Worm (Caenorhabditis elegans) whole organism, young adult: Measurements from ENCODE around the gene sid-3.

Experiments used
- B0019.2 ChIP-seq: fragments of 200-800 bp; sonication (Bioruptor generic); conservative IDR thresholded peaks from 2 replicates; pipeline ENCODE4 v1.3.6; 2022; ENCODE audit warnings: missing genetic modification reagents, missing genetic modification characterization, missing compliant biosample characterization
- B0336.3 ChIP-seq: fragments of 200-800 bp; sonication (Bioruptor generic); IDR thresholded peaks from 2 replicates; pipeline ENCODE4 v1.3.6; 2022; ENCODE audit warnings: missing genetic modification characterization, missing compliant biosample characterization
- F22D6.2 ChIP-seq: sonication (generic microtip); optimal IDR thresholded peaks from 2 replicates; lab custom pipeline; 2016; ENCODE audit warnings: mild to moderate bottlenecking, missing genetic modification characterization, missing compliant biosample characterization
- F39B2.1 ChIP-seq: fragments of 200-800 bp; sonication (Bioruptor generic); IDR thresholded peaks from 2 replicates; pipeline ENCODE4 v1.3.6; 2022; ENCODE audit warnings: missing genetic modification reagents, missing genetic modification characterization, missing compliant biosample characterization
- ZK185.1 ChIP-seq: sonication (generic microtip); optimal IDR thresholded peaks from 2 replicates; lab custom pipeline; 2016; ENCODE audit warnings: mild to moderate bottlenecking, missing genetic modification characterization, missing compliant biosample characterization; ENCODE audit not compliant: poor library complexity, severe bottlenecking
- aptf-2 ChIP-seq: fragments of 200-800 bp; sonication (Bioruptor generic); conservative IDR thresholded peaks from 2 replicates; pipeline ENCODE4 v1.3.6; 2022; ENCODE audit warnings: missing genetic modification reagents, missing genetic modification characterization, missing compliant biosample characterization
- atf-7 ChIP-seq: sonication (generic microtip); optimal IDR thresholded peaks from 2 replicates; lab custom pipeline; 2017; ENCODE audit warnings: mild to moderate bottlenecking, missing genetic modification characterization, missing compliant biosample characterization
- attf-5 ChIP-seq: fragments of 200-800 bp; sonication (Bioruptor generic); optimal IDR thresholded peaks from 2 replicates; lab custom pipeline; 2018; ENCODE audit warnings: mild to moderate bottlenecking, missing genetic modification characterization, missing compliant biosample characterization
- cebp-1 ChIP-seq, 2 experiments: fragments of 200-800 bp in 1 of 2; sonication (Bioruptor generic) in 1 of 2; sonication (generic microtip) in 1 of 2; IDR thresholded peaks in 1 of 2; optimal IDR thresholded peaks in 1 of 2; 2 replicates each; pipeline versions ENCODE4 v1.3.6 to Lab custom; 2017 to 2022; ENCODE audit warnings: missing compliant biosample characterization in 2 of 2, missing genetic modification characterization in 2 of 2, mild to moderate bottlenecking in 1 of 2, missing genetic modification reagents in 1 of 2, moderate library complexity in 1 of 2
- ceh-100 ChIP-seq: fragments of 200-800 bp; sonication (Bioruptor generic); IDR thresholded peaks from 2 replicates; pipeline ENCODE4 v1.3.6; 2022; ENCODE audit warnings: missing genetic modification reagents, missing genetic modification characterization, missing compliant biosample characterization
- ceh-40 ChIP-seq: fragments of 200-800 bp; sonication (Bioruptor generic); IDR thresholded peaks from 2 replicates; pipeline ENCODE4 v1.3.6; 2022; ENCODE audit warnings: missing genetic modification characterization, missing compliant biosample characterization
- dox-1 ChIP-seq: fragments of 200-800 bp; sonication (Bioruptor generic); IDR thresholded peaks from 2 replicates; pipeline ENCODE4 v1.3.6; 2022; ENCODE audit warnings: missing genetic modification reagents, missing genetic modification characterization, missing compliant biosample characterization
- egl-18 ChIP-seq: fragments of 200-800 bp; sonication (Bioruptor generic); IDR thresholded peaks from 2 replicates; pipeline ENCODE4 v1.3.6; 2022; ENCODE audit warnings: missing genetic modification reagents, missing genetic modification characterization, missing compliant biosample characterization
- ekl-4 ChIP-seq: fragments of 200-800 bp; sonication (Bioruptor generic); IDR thresholded peaks from 2 replicates; pipeline ENCODE4 v1.3.6; 2022; ENCODE audit warnings: missing genetic modification reagents, missing genetic modification characterization, missing compliant biosample characterization
- him-1 ChIP-seq: sonication (generic microtip); optimal IDR thresholded peaks from 2 replicates; lab custom pipeline; 2016; ENCODE audit warnings: missing genotype, missing genetic modification reagents, missing genetic modification characterization, missing compliant biosample characterization
- hlh-12 ChIP-seq: sonication (generic microtip); optimal IDR thresholded peaks from 2 replicates; lab custom pipeline; 2016; ENCODE audit warnings: missing genetic modification characterization, missing compliant biosample characterization
- let-526 ChIP-seq: fragments of 200-800 bp; sonication (Bioruptor generic); IDR thresholded peaks from 2 replicates; pipeline ENCODE4 v1.3.6; 2022; ENCODE audit warnings: missing genetic modification reagents, missing genetic modification characterization, missing compliant biosample characterization
- lin-35 ChIP-seq, 3 experiments: fragments of 150-350 bp in 2 of 3; sonication (generic microtip) in 1 of 3; optimal IDR thresholded peaks; 2 replicates each; lab custom pipeline; 2014 to 2018; ENCODE audit warnings: missing biosample characterization in 3 of 3, missing genetic modification characterization in 3 of 3, missing genetic modification reagents in 3 of 3
- nfyb-1 ChIP-seq: fragments of 200-800 bp; sonication (Bioruptor generic); IDR thresholded peaks from 2 replicates; pipeline ENCODE4 v1.3.6; 2022; ENCODE audit warnings: missing genetic modification reagents, missing genetic modification characterization, missing compliant biosample characterization
- nhr-80 ChIP-seq: sonication (generic microtip); optimal IDR thresholded peaks from 2 replicates; lab custom pipeline; 2016; ENCODE audit warnings: missing genetic modification characterization, missing compliant biosample characterization
- pha-4 ChIP-seq: fragments of 150-350 bp; sonication (generic microtip); optimal IDR thresholded peaks from 2 replicates; lab custom pipeline; 2014; ENCODE audit warnings: missing biosample characterization, missing genetic modification reagents, missing genetic modification characterization
- rpc-1 ChIP-seq, 2 experiments: fragments of 150-350 bp in 1 of 2; sonication (generic microtip) in 1 of 2; optimal IDR thresholded peaks; 2 replicates each; lab custom pipeline; 2014 to 2018; ENCODE audit warnings: missing biosample characterization in 1 of 2, missing genetic modification characterization in 1 of 2, missing genetic modification reagents in 1 of 2, missing genotype in 1 of 2
- snpc-3.4 ChIP-seq: sonication (generic microtip); optimal IDR thresholded peaks from 2 replicates; lab custom pipeline; 2017; ENCODE audit warnings: missing genetic modification characterization, mild to moderate bottlenecking, missing compliant biosample characterization, antibody characterized with exemption, moderate library complexity, missing genotype, missing genetic modification reagents
- zfh-2 ChIP-seq: fragments of 200-800 bp; sonication (Bioruptor generic); conservative IDR thresholded peaks from 2 replicates; pipeline ENCODE4 v1.3.6; 2022; ENCODE audit warnings: missing genetic modification reagents, missing genetic modification characterization, missing compliant biosample characterization
- ztf-26 ChIP-seq: sonication (generic microtip); optimal IDR thresholded peaks from 2 replicates; lab custom pipeline; 2017; ENCODE audit warnings: missing genetic modification characterization, missing compliant biosample characterization

Gene sid-3

ce11 chrX:17214803-17215202 is 28.6 kb downstream of the sid-3 start, which contains the start of gene acdh-10:
acdh-10 (minus strand) TSS chrX:17214903.
- no peak for TF ChIP-seq atf-7 (tag; lab: Kevin White, UChicago)
- no peak for TF ChIP-seq ceh-40
- no peak for TF ChIP-seq hlh-12 (tag; lab: Kevin White, UChicago)
- TF ChIP-seq zfh-2 (GFP tag; lab: Robert Waterston, UW): no peak
- no peak for TF ChIP-seq let-526 (GFP tag; lab: Robert Waterston, UW)
- TF ChIP-seq aptf-2: no peak
- TF ChIP-seq, all 124 proteins: peak for 0

- TF ChIP-seq rpc-1 (optimal IDR thresholded peaks at IDR 0.05; lab: Kevin White, UChicago): no peak
- no peak for TF ChIP-seq rpc-1 (tag; optimal IDR thresholded peaks at IDR 0.05; lab: Kevin White, UChicago)
- TF ChIP-seq ceh-100 (GFP tag; lab: Robert Waterston, UW): no peak
- no peak for TF ChIP-seq F39B2.1 (GFP tag; lab: Robert Waterston, UW)
- no peak for TF ChIP-seq pha-4 (tag; lab: Kevin White, UChicago)
- TF ChIP-seq zfh-2 (GFP tag; lab: Robert Waterston, UW): peak; percentile 45; the same call in 1 of the 2 replicates
Observed at ce11 chrX:17215753-17216152, 29.6 kb downstream of the sid-3 start.

- TF ChIP-seq nhr-80: peak; percentile 27
- TF ChIP-seq ztf-26 (tag; lab: Kevin White, UChicago): peak; percentile 28
- no peak for TF ChIP-seq egl-18 (GFP tag; lab: Robert Waterston, UW)
- TF ChIP-seq nfyb-1 (GFP tag; lab: Robert Waterston, UW): peak; percentile 45; the same call in 1 of the 2 replicates
- peak; percentile 3 for TF ChIP-seq ZK185.1
- TF ChIP-seq, all 124 proteins: peak for 4
Observed at ce11 chrX:17216178-17216577, 30.0 kb downstream of the sid-3 start.

ce11 chrX:17217050-17217813 is 31.1 kb downstream of the sid-3 start, which contains the start of gene acdh-7:
acdh-7 (minus strand) TSS chrX:17217105.
- TF ChIP-seq cebp-1 (GFP tag; IDR thresholded peaks at IDR 0.05; lab: Robert Waterston, UW): no peak
- TF ChIP-seq cebp-1 (tag; optimal IDR thresholded peaks at IDR 0.05; lab: Kevin White, UChicago): peak; percentile 24
- no peak for TF ChIP-seq B0019.2 (GFP tag; lab: Robert Waterston, UW)
- 0 out of 2 replicates have a peak, but pooled peaks have one; percentile 13 for TF ChIP-seq B0336.3 (GFP tag; lab: Robert Waterston, UW)
- peak; percentile 1 for TF ChIP-seq attf-5 (GFP tag; lab: Kevin White, UChicago)
- TF ChIP-seq lin-35 (GFP tag; optimal IDR thresholded peaks at IDR 0.05; lab: Kevin White, UChicago): no peak
- TF ChIP-seq ekl-4: 0 out of 2 replicates have a peak, but pooled peaks have one; percentile 25
- peak; percentile 25 for TF ChIP-seq nhr-80
- 0 out of 2 replicates have a peak, but pooled peaks have one; percentile 28 for TF ChIP-seq zfh-2 (GFP tag; lab: Robert Waterston, UW)
- TF ChIP-seq ZK185.1: no peak
- TF ChIP-seq, all 124 proteins: peak for 6

ce11 chrX:17221873-17222525 is 35.8 kb downstream of the sid-3 start, which contains the start of gene rab-6.2:
rab-6.2 (plus strand) TSS chrX:17222475.
- 0 out of 2 replicates have a peak, but pooled peaks have one; percentile 16 for TF ChIP-seq dox-1 (GFP tag; lab: Robert Waterston, UW)
- no peak for TF ChIP-seq F22D6.2 (tag; lab: Kevin White, UChicago)
- no peak for TF ChIP-seq snpc-3.4 (tag; lab: Kevin White, UChicago)
- peak; percentile 77 for TF ChIP-seq zfh-2 (GFP tag; lab: Robert Waterston, UW)

- no peak for TF ChIP-seq him-1 (tag; lab: Kevin White, UChicago)
Observed at ce11 chrX:17227376-17227775, 41.2 kb downstream of the sid-3 start.
